Fruit fly (Drosophila melanogaster) whole organism, embryonic: ENCODE measurements around the gene corto.

Experiments used
- Ada2b ChIP-seq: fragments of 200-800 bp; sonication (Bioruptor generic); IDR thresholded peaks from 2 replicates; pipeline ENCODE4 v1.3.6; 2022; ENCODE audit warnings: missing biosample characterization, missing genetic modification characterization
- Adf1 ChIP-seq: fragments of 200-800 bp; sonication (Bioruptor generic); IDR thresholded peaks from 2 replicates; pipeline ENCODE4 v1.3.6; 2022; ENCODE audit warnings: missing biosample characterization, missing genetic modification characterization
- BEAF-32 ChIP-seq: fragments of 200-800 bp; sonication (Bioruptor generic); optimal IDR thresholded peaks from 3 replicates; lab custom pipeline; 2017; ENCODE audit warnings: missing biosample characterization, missing genetic modification characterization, mild to moderate bottlenecking, moderate library complexity, missing genetic modification reagents
- CG11695 ChIP-seq: fragments of 200-800 bp; sonication (Bioruptor generic); IDR thresholded peaks from 3 replicates; pipeline ENCODE4 v1.3.6; 2022; ENCODE audit warnings: missing biosample characterization, missing genetic modification characterization
- CG11696 ChIP-seq: fragments of 200-800 bp; sonication (Bioruptor generic); IDR thresholded peaks from 2 replicates; pipeline ENCODE4 v1.3.6; 2022; ENCODE audit warnings: missing biosample characterization, missing genetic modification characterization
- CG12236 ChIP-seq: fragments of 200-800 bp; sonication (Bioruptor generic); optimal IDR thresholded peaks from 2 replicates; lab custom pipeline; 2016; ENCODE audit warnings: missing biosample characterization, missing genetic modification characterization
- CG12299 ChIP-seq: fragments of 200-800 bp; sonication (Bioruptor generic); optimal IDR thresholded peaks from 2 replicates; lab custom pipeline; 2018; ENCODE audit warnings: missing biosample characterization, mild to moderate bottlenecking, missing genetic modification characterization
- CG14441 ChIP-seq: fragments of 200-800 bp; sonication (Bioruptor generic); IDR thresholded peaks from 2 replicates; pipeline ENCODE4 v1.3.6; 2022; ENCODE audit warnings: missing biosample characterization, missing genetic modification characterization
- CG14860 ChIP-seq: fragments of 200-800 bp; sonication (Bioruptor generic); IDR thresholded peaks from 3 replicates; pipeline ENCODE4 v1.3.6; 2022; ENCODE audit warnings: missing biosample characterization, missing genetic modification characterization; ENCODE audit not compliant: partially characterized antibody
- CG14965 ChIP-seq: fragments of 200-800 bp; sonication (Bioruptor generic); optimal IDR thresholded peaks from 2 replicates; lab custom pipeline; 2016; ENCODE audit warnings: missing biosample characterization, missing genetic modification characterization, borderline replicate concordance
- CG15011 ChIP-seq: fragments of 200-800 bp; sonication (Bioruptor generic); optimal IDR thresholded peaks from 3 replicates; lab custom pipeline; 2018; ENCODE audit warnings: missing biosample characterization, mild to moderate bottlenecking, missing genetic modification characterization
- CG17361 ChIP-seq: fragments of 200-800 bp; sonication (Bioruptor generic); IDR thresholded peaks from 3 replicates; pipeline ENCODE4 v1.3.6; 2022; ENCODE audit warnings: missing biosample characterization, missing genetic modification characterization
- CG17612 ChIP-seq: fragments of 200-800 bp; sonication (Bioruptor generic); IDR thresholded peaks from 2 replicates; pipeline ENCODE4 v1.3.6; 2022; ENCODE audit warnings: missing biosample characterization, missing genetic modification characterization
- CG18599 ChIP-seq: fragments of 200-800 bp; sonication (Bioruptor generic); optimal IDR thresholded peaks from 3 replicates; lab custom pipeline; 2017; ENCODE audit warnings: missing biosample characterization, missing genetic modification characterization, mild to moderate bottlenecking, moderate library complexity, missing genetic modification reagents
- CG2199 ChIP-seq: fragments of 200-800 bp; sonication (Bioruptor generic); IDR thresholded peaks from 3 replicates; pipeline ENCODE4 v1.3.6; 2022; ENCODE audit warnings: missing biosample characterization, missing genetic modification characterization
- CG31388 ChIP-seq: fragments of 200-800 bp; sonication (Bioruptor generic); optimal IDR thresholded peaks from 2 replicates; lab custom pipeline; 2016; ENCODE audit warnings: missing biosample characterization, missing genetic modification characterization
- CG4707 ChIP-seq: fragments of 200-800 bp; sonication (Bioruptor generic); optimal IDR thresholded peaks from 2 replicates; lab custom pipeline; 2018; ENCODE audit warnings: missing biosample characterization, mild to moderate bottlenecking, missing genetic modification characterization, moderate library complexity
- CG5953 ChIP-seq: fragments of 200-800 bp; sonication (Bioruptor generic); IDR thresholded peaks from 2 replicates; pipeline ENCODE4 v1.3.6; 2022; ENCODE audit warnings: missing biosample characterization, missing genetic modification characterization
- CG6813 ChIP-seq: fragments of 200-800 bp; sonication (Bioruptor generic); optimal IDR thresholded peaks from 2 replicates; lab custom pipeline; 2017; ENCODE audit warnings: missing biosample characterization, missing genetic modification characterization, mild to moderate bottlenecking, moderate library complexity, missing genetic modification reagents
- CG7928 ChIP-seq: fragments of 200-800 bp; sonication (Bioruptor generic); optimal IDR thresholded peaks from 2 replicates; lab custom pipeline; 2017; ENCODE audit warnings: missing biosample characterization, mild to moderate bottlenecking, missing genetic modification characterization
- CG8924 ChIP-seq: fragments of 200-800 bp; optimal IDR thresholded peaks from 3 replicates; lab custom pipeline; 2019; ENCODE audit warnings: missing biosample characterization, mild to moderate bottlenecking, missing genetic modification characterization, moderate library complexity
- CG9876 ChIP-seq: fragments of 200-800 bp; sonication (Bioruptor generic); optimal IDR thresholded peaks from 2 replicates; lab custom pipeline; 2016; ENCODE audit warnings: missing biosample characterization, missing genetic modification characterization
- CkIIα-i1 ChIP-seq: fragments of 200-800 bp; sonication (Bioruptor generic); IDR thresholded peaks from 2 replicates; pipeline ENCODE4 v1.3.6; 2022; ENCODE audit warnings: missing biosample characterization, missing genetic modification characterization
- Doc2 ChIP-seq: fragments of 200-800 bp; sonication (Bioruptor generic); IDR thresholded peaks from 2 replicates; pipeline ENCODE4 v1.3.6; 2022; ENCODE audit warnings: missing biosample characterization, missing genetic modification characterization
- E2f1 ChIP-seq: fragments of 200-800 bp; sonication (Bioruptor generic); IDR thresholded peaks from 2 replicates; pipeline ENCODE4 v1.3.6; 2022; ENCODE audit warnings: missing biosample characterization, missing genetic modification characterization
- Hey ChIP-seq: fragments of 200-800 bp; sonication (Bioruptor generic); optimal IDR thresholded peaks from 3 replicates; lab custom pipeline; 2018; ENCODE audit warnings: missing biosample characterization, mild to moderate bottlenecking, missing genetic modification characterization
- Lim3 ChIP-seq: fragments of 200-800 bp; sonication (Bioruptor generic); IDR thresholded peaks from 2 replicates; pipeline ENCODE4 v1.3.6; 2022; ENCODE audit warnings: missing biosample characterization, missing genetic modification characterization
- Myb ChIP-seq: fragments of 200-800 bp; sonication (Bioruptor generic); optimal IDR thresholded peaks from 2 replicates; lab custom pipeline; 2016; ENCODE audit warnings: missing biosample characterization, missing genetic modification characterization
- NfI ChIP-seq: fragments of 200-800 bp; sonication (Bioruptor generic); optimal IDR thresholded peaks from 3 replicates; lab custom pipeline; 2018; ENCODE audit warnings: missing biosample characterization, mild to moderate bottlenecking, missing genetic modification characterization, moderate library complexity
- Ravus ChIP-seq: fragments of 200-800 bp; sonication (Bioruptor generic); IDR thresholded peaks from 2 replicates; pipeline ENCODE4 v1.3.6; 2022; ENCODE audit warnings: missing biosample characterization, missing genetic modification characterization
- Sox100B ChIP-seq: fragments of 200-800 bp; sonication (Bioruptor generic); optimal IDR thresholded peaks from 3 replicates; lab custom pipeline; 2018; ENCODE audit warnings: missing biosample characterization, mild to moderate bottlenecking, missing genetic modification characterization
- Sry-β ChIP-seq: fragments of 200-800 bp; sonication (Bioruptor generic); optimal IDR thresholded peaks from 2 replicates; lab custom pipeline; 2018; ENCODE audit warnings: missing biosample characterization, mild to moderate bottlenecking, missing genetic modification characterization, moderate library complexity
- Taf1 ChIP-seq: fragments of 200-800 bp; sonication (Bioruptor generic); IDR thresholded peaks from 2 replicates; pipeline ENCODE4 v1.3.6; 2022; ENCODE audit warnings: missing biosample characterization, missing genetic modification characterization
- ara ChIP-seq: fragments of 200-800 bp; sonication (Bioruptor generic); IDR thresholded peaks from 2 replicates; pipeline ENCODE4 v1.3.6; 2022; ENCODE audit warnings: missing biosample characterization, missing genetic modification characterization
- bcd ChIP-seq: fragments of 200-800 bp; sonication (Bioruptor generic); optimal IDR thresholded peaks from 2 replicates; lab custom pipeline; 2017; ENCODE audit warnings: missing biosample characterization, mild to moderate bottlenecking, missing genetic modification characterization
- chm ChIP-seq: fragments of 200-800 bp; sonication (Bioruptor generic); IDR thresholded peaks from 2 replicates; pipeline ENCODE4 v1.3.6; 2022; ENCODE audit warnings: missing biosample characterization, missing genetic modification characterization
- dan ChIP-seq: fragments of 200-800 bp; sonication (Bioruptor generic); IDR thresholded peaks from 2 replicates; pipeline ENCODE4 v1.3.6; 2022; ENCODE audit warnings: missing biosample characterization, missing genetic modification characterization
- fu2 ChIP-seq: fragments of 200-800 bp; sonication (Bioruptor generic); optimal IDR thresholded peaks from 2 replicates; lab custom pipeline; 2016; ENCODE audit warnings: missing biosample characterization, missing genetic modification characterization
- gem ChIP-seq: fragments of 200-800 bp; sonication (Bioruptor generic); optimal IDR thresholded peaks from 2 replicates; lab custom pipeline; 2019; ENCODE audit warnings: missing biosample characterization, mild to moderate bottlenecking, missing genetic modification characterization, moderate library complexity
- h ChIP-seq: fragments of >200 bp; optimal IDR thresholded peaks from 2 replicates; lab custom pipeline; 2017
- her ChIP-seq: fragments of 200-800 bp; sonication (Bioruptor generic); optimal IDR thresholded peaks from 2 replicates; lab custom pipeline; 2016; ENCODE audit warnings: missing biosample characterization, missing genetic modification characterization
- org-1 ChIP-seq: fragments of 200-800 bp; sonication (Bioruptor generic); optimal IDR thresholded peaks from 2 replicates; lab custom pipeline; 2017; ENCODE audit warnings: missing biosample characterization, missing genetic modification characterization
- pho ChIP-seq: fragments of 200-800 bp; sonication (Bioruptor generic); optimal IDR thresholded peaks from 2 replicates; lab custom pipeline; 2016; ENCODE audit warnings: missing biosample characterization, missing genetic modification characterization
- salm ChIP-seq: fragments of 200-800 bp; sonication (Bioruptor generic); optimal IDR thresholded peaks from 2 replicates; lab custom pipeline; 2018; ENCODE audit warnings: missing biosample characterization, mild to moderate bottlenecking, missing genetic modification characterization
- scrt ChIP-seq: fragments of 200-800 bp; sonication (Bioruptor generic); optimal IDR thresholded peaks from 2 replicates; lab custom pipeline; 2018; ENCODE audit warnings: missing biosample characterization, mild to moderate bottlenecking, missing genetic modification characterization, moderate library complexity
- sens ChIP-seq: fragments of 200-800 bp; sonication (Bioruptor generic); peaks from one replicate; lab custom pipeline; 2016; ENCODE audit warnings: missing biosample characterization, missing genetic modification characterization
- seq ChIP-seq: fragments of 200-800 bp; sonication (Bioruptor generic); IDR thresholded peaks from 2 replicates; pipeline ENCODE4 v1.3.6; 2022; ENCODE audit warnings: missing biosample characterization, missing genetic modification characterization
- sisA ChIP-seq: fragments of 200-800 bp; sonication (Bioruptor generic); IDR thresholded peaks from 2 replicates; pipeline ENCODE4 v1.3.6; 2022; ENCODE audit warnings: missing biosample characterization, missing genetic modification characterization
- slbo ChIP-seq: fragments of 200-800 bp; sonication (Bioruptor generic); IDR thresholded peaks from 2 replicates; pipeline ENCODE4 v1.3.6; 2022; ENCODE audit warnings: missing biosample characterization, missing genetic modification characterization
- sna ChIP-seq: fragments of 200-800 bp; sonication (Bioruptor generic); IDR thresholded peaks from 2 replicates; pipeline ENCODE4 v1.3.6; 2022; ENCODE audit warnings: missing biosample characterization, missing genetic modification characterization; ENCODE audit not compliant: partially characterized antibody
- sob ChIP-seq: fragments of 200-800 bp; sonication (Bioruptor generic); IDR thresholded peaks from 2 replicates; pipeline ENCODE4 v1.3.6; 2022; ENCODE audit warnings: missing biosample characterization, missing genetic modification characterization
- tgo ChIP-seq: fragments of 200-800 bp; sonication (Bioruptor generic); IDR thresholded peaks from 3 replicates; pipeline ENCODE4 v1.3.6; 2022; ENCODE audit warnings: missing biosample characterization, missing genetic modification characterization

corto gene

DNA sequence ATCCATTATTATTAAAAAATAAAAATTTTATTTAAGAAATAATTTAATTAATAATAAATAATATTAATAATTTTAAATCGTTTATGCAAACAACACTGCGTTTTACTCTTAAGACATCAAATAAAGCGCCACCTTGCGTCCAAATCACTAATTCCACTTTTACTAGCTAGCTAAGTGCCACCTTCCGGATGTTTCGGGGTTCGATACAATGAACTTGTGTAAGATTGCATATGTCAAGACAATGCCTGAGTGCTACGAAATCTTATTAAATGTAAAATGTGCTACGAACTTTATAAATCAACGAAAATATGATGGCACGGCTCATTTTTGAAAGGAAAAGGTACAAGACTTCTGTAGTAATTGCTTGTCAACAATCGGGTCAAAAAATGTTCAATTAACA, 40.0 kb upstream of the corto start (continued):
- TF ChIP-seq her (GFP tag; lab: Kevin White, UChicago) (peak; percentile 49), CG12236 (GFP tag; lab: Kevin White, UChicago) (no peak), CG9876 (peak; percentile 86), sens (GFP tag; lab: Kevin White, UChicago) (peak; percentile 90), h (no peak), dan (GFP tag; lab: Robert Waterston, UW) (no peak), Adf1 (peak; percentile 36; the same call in 1 of the 2 replicates), CG17361 (GFP tag; lab: Robert Waterston, UW) (no peak; the same call in 2 of the 3 replicates), Myb (GFP tag; lab: Kevin White, UChicago) (peak; percentile 87), CG12299 (tag; lab: Kevin White, UChicago) (no peak), bcd (GFP tag; lab: Kevin White, UChicago) (peak; percentile 73), CG14965 (peak; percentile 17), tgo (GFP tag; lab: Robert Waterston, UW) (peak; percentile 42; the same call in 1 of the 3 replicates), CG4707 (GFP tag; lab: Kevin White, UChicago) (peak; percentile 39), CG11696 (GFP tag; lab: Robert Waterston, UW) (no peak), sisA (GFP tag; lab: Robert Waterston, UW) (peak; percentile 85), slbo (peak; percentile 87), Taf1 (GFP tag; lab: Robert Waterston, UW) (no peak), sna (GFP tag; lab: Robert Waterston, UW) (no peak), ara (GFP tag; lab: Robert Waterston, UW) (no peak), Lim3 (GFP tag; lab: Robert Waterston, UW) (no peak), Doc2 (no peak), CG14860 (GFP tag; lab: Robert Waterston, UW) (no peak), CG17612 (0 out of 2 replicates have a peak, but pooled peaks have one; percentile 50), NfI (GFP tag; lab: Kevin White, UChicago) (peak; percentile 68), CG2199 (GFP tag; lab: Robert Waterston, UW) (peak; percentile 100), scrt (GFP tag; lab: Kevin White, UChicago) (peak; percentile 30), chm (GFP tag; lab: Robert Waterston, UW) (no peak), sob (peak; percentile 81), CG8924 (tag; lab: Kevin White, UChicago) (peak; percentile 67), BEAF-32 (GFP tag; lab: Kevin White, UChicago) (peak; percentile 19), CG31388 (GFP tag; lab: Kevin White, UChicago) (no peak), Sox100B (no peak), CG5953 (GFP tag; lab: Robert Waterston, UW) (no peak), CG14441 (GFP tag; lab: Robert Waterston, UW) (no peak), CG6813 (GFP tag; lab: Kevin White, UChicago) (peak; percentile 3), CG7928 (GFP tag; lab: Kevin White, UChicago) (peak; percentile 43), org-1 (GFP tag; lab: Kevin White, UChicago) (no peak), CG11695 (GFP tag; lab: Robert Waterston, UW) (no peak), CkIIα-i1 (GFP tag; lab: Robert Waterston, UW) (no peak), CG18599 (GFP tag; lab: Kevin White, UChicago) (peak; percentile 37), Ada2b (GFP tag; lab: Robert Waterston, UW) (peak; percentile 48), Sry-β (GFP tag; lab: Kevin White, UChicago) (no peak), seq (GFP tag; lab: Robert Waterston, UW) (no peak), fu2 (GFP tag; lab: Kevin White, UChicago) (peak; percentile 25), Ravus (no peak; the same call in 1 of the 2 replicates), salm (tag; lab: Kevin White, UChicago) (no peak), CG15011 (GFP tag; lab: Kevin White, UChicago) (no peak), E2f1 (GFP tag; lab: Robert Waterston, UW) (0 out of 2 replicates have a peak, but pooled peaks have one; percentile 11), gem (tag; lab: Kevin White, UChicago) (peak; percentile 68), pho (GFP tag; lab: Kevin White, UChicago) (peak; percentile 60), Hey (tag; lab: Kevin White, UChicago) (no peak)
